Comparison of ENCODE assay signal across 6 worm cellular contexts in the genomic region with DNA sequence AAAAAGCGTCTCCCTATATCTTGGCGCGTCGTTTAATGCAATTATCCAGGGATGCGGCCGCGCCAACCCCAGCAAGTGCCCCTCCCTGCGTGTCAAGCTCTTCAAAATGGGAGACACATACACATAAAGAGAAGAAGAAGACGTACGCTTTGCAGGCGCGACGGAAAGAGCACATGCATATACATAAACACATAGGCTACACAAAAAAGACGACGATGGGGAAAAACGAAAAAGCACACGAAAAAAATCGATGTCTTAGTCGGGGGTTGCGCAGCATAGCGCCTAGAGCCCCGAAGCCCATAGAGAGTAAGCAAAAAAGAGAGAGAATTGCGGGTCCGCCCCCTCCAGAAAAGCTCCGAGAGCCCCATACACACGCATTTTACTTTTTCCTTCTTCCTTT.
TF ChIP-seq lines count a peak whose summit lies in the region.

Gene tpan-1, plus strand, starts transcription at position 398 of the 400 bp plus-strand sequence.

TF ChIP-seq in whole organism, L1 larva, 84 proteins besides CTCF, POLR2A, EP300 and RAD21 (continued from another document and continues in another):
- TF ChIP-seq dpl-1 (GFP tag; optimal IDR thresholded peaks at IDR 0.05; lab: Kevin White, UChicago) (peak in 1 of 3 experiments; percentile 27), skn-1 (tag; optimal IDR thresholded peaks at IDR 0.05; lab: Kevin White, UChicago) (peak; percentile 7), pax-3 (tag; optimal IDR thresholded peaks at IDR 0.05; lab: Kevin White, UChicago) (peak; percentile 25), nhr-20 (tag; optimal IDR thresholded peaks at IDR 0.05; lab: Kevin White, UChicago) (peak; percentile 7), egl-13 (tag; optimal IDR thresholded peaks at IDR 0.05; lab: Kevin White, UChicago) (peak; percentile 43), ces-1 (GFP tag; optimal IDR thresholded peaks at IDR 0.05; lab: Kevin White, UChicago) (peak; percentile 76), aha-1 (tag; optimal IDR thresholded peaks at IDR 0.05; lab: Kevin White, UChicago) (no peak), snu-23 (GFP tag; optimal IDR thresholded peaks at IDR 0.05; lab: Kevin White, UChicago) (peak; percentile 58), sptf-1 (tag; optimal IDR thresholded peaks at IDR 0.05; lab: Kevin White, UChicago) (no peak), nhr-28 (tag; optimal IDR thresholded peaks at IDR 0.05; lab: Kevin White, UChicago) (no peak), xbp-1 (tag; optimal IDR thresholded peaks at IDR 0.05; lab: Kevin White, UChicago) (peak; percentile 43), swsn-7 (tag; optimal IDR thresholded peaks at IDR 0.05; lab: Kevin White, UChicago) (peak; percentile 58), ceh-88 (GFP tag; IDR thresholded peaks at IDR 0.05; lab: Robert Waterston, UW) (0 out of 2 replicates have a peak, but pooled peaks have one; percentile 37), fkh-10 (GFP tag; optimal IDR thresholded peaks at IDR 0.05; lab: Kevin White, UChicago) (peak; percentile 82), ceh-82 (tag; optimal IDR thresholded peaks at IDR 0.05; lab: Kevin White, UChicago) (peak; percentile 7 to 81 (median 50)), irx-1 (tag; optimal IDR thresholded peaks at IDR 0.05; lab: Kevin White, UChicago) (peak; percentile 42), lin-13 (GFP tag; optimal IDR thresholded peaks at IDR 0.05; lab: Kevin White, UChicago) (no peak), pqm-1 (tag; optimal IDR thresholded peaks at IDR 0.05; lab: Kevin White, UChicago) (no peak), tbx-2 (tag; optimal IDR thresholded peaks at IDR 0.05; lab: Kevin White, UChicago) (peak; percentile 76), lin-35 (GFP tag; optimal IDR thresholded peaks at IDR 0.05; lab: Kevin White, UChicago) (peak in 1 of 2 experiments; percentile 45)

TF ChIP-seq in whole organism, L2 larva, 48 proteins besides CTCF, POLR2A, EP300 and RAD21 (continued from another document):
- peak; percentile 91 for TF ChIP-seq Y55F3AM.14 (GFP tag; optimal IDR thresholded peaks at IDR 0.05; lab: Kevin White, UChicago)
- TF ChIP-seq sem-4 (tag; optimal IDR thresholded peaks at IDR 0.05; lab: Kevin White, UChicago): peak; percentile 36
- no peak for TF ChIP-seq nhr-25 (tag; optimal IDR thresholded peaks at IDR 0.05; lab: Kevin White, UChicago)
- peak; percentile 16 for TF ChIP-seq egl-27 (tag; optimal IDR thresholded peaks at IDR 0.05; lab: Kevin White, UChicago)
- TF ChIP-seq crh-2 (tag; optimal IDR thresholded peaks at IDR 0.05; lab: Kevin White, UChicago): peak; percentile 76
- no peak for TF ChIP-seq aly-2 (tag; optimal IDR thresholded peaks at IDR 0.05; lab: Kevin White, UChicago)
- TF ChIP-seq lin-11 (tag; optimal IDR thresholded peaks at IDR 0.05; lab: Kevin White, UChicago): peak; percentile 75
- TF ChIP-seq sma-9 (GFP tag; optimal IDR thresholded peaks at IDR 0.05; lab: Kevin White, UChicago): no peak
- no peak for TF ChIP-seq sma-9 (tag; optimal IDR thresholded peaks at IDR 0.05; lab: Kevin White, UChicago)
- TF ChIP-seq nhr-77 (tag; optimal IDR thresholded peaks at IDR 0.05; lab: Kevin White, UChicago): no peak
- TF ChIP-seq lin-39 (tag; optimal IDR thresholded peaks at IDR 0.05; lab: Kevin White, UChicago): no peak
- TF ChIP-seq mdl-1 (tag; optimal IDR thresholded peaks at IDR 0.05; lab: Kevin White, UChicago): peak in 1 of 2 experiments; percentile 73
- TF ChIP-seq alr-1 (tag; optimal IDR thresholded peaks at IDR 0.05; lab: Kevin White, UChicago): no peak
- TF ChIP-seq mab-5 (tag; optimal IDR thresholded peaks at IDR 0.05; lab: Kevin White, UChicago): peak; percentile 22
- TF ChIP-seq R02D3.7 (tag; optimal IDR thresholded peaks at IDR 0.05; lab: Kevin White, UChicago): no peak
- peak; percentile 85 for TF ChIP-seq zag-1 (tag; optimal IDR thresholded peaks at IDR 0.05; lab: Kevin White, UChicago)

TF ChIP-seq in whole organism, L3 larva, 47 proteins besides CTCF, POLR2A, EP300 and RAD21 (continued from another document and continues in another):
- no peak for TF ChIP-seq egl-5 (tag; optimal IDR thresholded peaks at IDR 0.05; lab: Kevin White, UChicago)
- no peak for TF ChIP-seq egl-27 (tag; optimal IDR thresholded peaks at IDR 0.05; lab: Kevin White, UChicago)
- TF ChIP-seq ZK546.5 (tag; optimal IDR thresholded peaks at IDR 0.05; lab: Kevin White, UChicago): no peak
- no peak for TF ChIP-seq nhr-237 (tag; optimal IDR thresholded peaks at IDR 0.05; lab: Kevin White, UChicago)
- TF ChIP-seq mdl-1 (tag; optimal IDR thresholded peaks at IDR 0.05; lab: Kevin White, UChicago): peak; percentile 19
- TF ChIP-seq ztf-4 (tag; optimal IDR thresholded peaks at IDR 0.05; lab: Kevin White, UChicago): no peak
- TF ChIP-seq unc-62 (GFP tag; optimal IDR thresholded peaks at IDR 0.05; lab: Kevin White, UChicago): no peak
- TF ChIP-seq ama-1 (optimal IDR thresholded peaks at IDR 0.05; lab: Kevin White, UChicago): no peak
- no peak for TF ChIP-seq fkh-2 (tag; optimal IDR thresholded peaks at IDR 0.05; lab: Kevin White, UChicago)
- no peak for TF ChIP-seq nhr-43 (tag; optimal IDR thresholded peaks at IDR 0.05; lab: Kevin White, UChicago; ENCODE audit: poor library complexity, severe bottlenecking)
- peak; percentile 38 for TF ChIP-seq snpc-4 (tag; optimal IDR thresholded peaks at IDR 0.05; lab: Kevin White, UChicago)
- no peak for TF ChIP-seq elt-2 (tag; optimal IDR thresholded peaks at IDR 0.05; lab: Kevin White, UChicago)
- no peak for TF ChIP-seq lsy-12 (tag; optimal IDR thresholded peaks at IDR 0.05; lab: Kevin White, UChicago)
- no peak for TF ChIP-seq eor-1 (tag; optimal IDR thresholded peaks at IDR 0.05; lab: Kevin White, UChicago)
- peak; percentile 76 for TF ChIP-seq nfya-1 (tag; optimal IDR thresholded peaks at IDR 0.05; lab: Kevin White, UChicago; ENCODE audit: insufficient read depth)
- TF ChIP-seq daf-12 (tag; optimal IDR thresholded peaks at IDR 0.05; lab: Kevin White, UChicago): no peak
- TF ChIP-seq hmg-11 (tag; optimal IDR thresholded peaks at IDR 0.05; lab: Kevin White, UChicago): peak; percentile 29
- TF ChIP-seq nhr-23 (tag; optimal IDR thresholded peaks at IDR 0.05; lab: Kevin White, UChicago): no peak
- TF ChIP-seq pha-4 (tag; optimal IDR thresholded peaks at IDR 0.05; lab: Kevin White, UChicago): no peak
- no peak for TF ChIP-seq ceh-9 (tag; optimal IDR thresholded peaks at IDR 0.05; lab: Kevin White, UChicago)
- peak; percentile 79 for TF ChIP-seq lin-39 (tag; optimal IDR thresholded peaks at IDR 0.05; lab: Kevin White, UChicago)
- no peak for TF ChIP-seq mml-1 (tag; optimal IDR thresholded peaks at IDR 0.05; lab: Kevin White, UChicago)
- TF ChIP-seq sea-2 (GFP tag; optimal IDR thresholded peaks at IDR 0.05; lab: Kevin White, UChicago): no peak
- no peak for TF ChIP-seq nhr-77 (tag; optimal IDR thresholded peaks at IDR 0.05; lab: Kevin White, UChicago)
- TF ChIP-seq zag-1 (tag; optimal IDR thresholded peaks at IDR 0.05; lab: Kevin White, UChicago): no peak

TF ChIP-seq in whole organism, L4 larva, 104 proteins besides CTCF, POLR2A, EP300 and RAD21 (continued from another document and continues in another):
- TF ChIP-seq php-3 (GFP tag; IDR thresholded peaks at IDR 0.05; lab: Robert Waterston, UW) (no peak), dmd-6 (GFP tag; IDR thresholded peaks at IDR 0.05; lab: Robert Waterston, UW) (0 out of 2 replicates have a peak, but pooled peaks have one; percentile 20), mep-1 (tag; optimal IDR thresholded peaks at IDR 0.05; lab: Kevin White, UChicago) (peak; percentile 65), hmg-1.1 (GFP tag; IDR thresholded peaks at IDR 0.05; lab: Robert Waterston, UW) (peak; percentile 72), fkh-10 (GFP tag; optimal IDR thresholded peaks at IDR 0.05; lab: Kevin White, UChicago) (peak; percentile 53), T20F7.1 (GFP tag; optimal IDR thresholded peaks at IDR 0.05; lab: Kevin White, UChicago) (no peak), egl-43 (GFP tag; IDR thresholded peaks at IDR 0.05; lab: Robert Waterston, UW) (no peak), ces-1 (GFP tag; optimal IDR thresholded peaks at IDR 0.05; lab: Kevin White, UChicago) (peak; percentile 50), unc-62 (GFP tag; optimal IDR thresholded peaks at IDR 0.05 in 1 of 2; lab: Kevin White, UChicago) (peak in 1 of 2 experiments; percentile 85), unc-62 (tag; optimal IDR thresholded peaks at IDR 0.05; lab: Kevin White, UChicago) (no peak), mdl-1 (tag; optimal IDR thresholded peaks at IDR 0.05; lab: Kevin White, UChicago) (peak in 1 of 2 experiments; percentile 82), gei-8 (GFP tag; optimal IDR thresholded peaks at IDR 0.05; lab: Kevin White, UChicago) (no peak), nhr-41 (GFP tag; IDR thresholded peaks at IDR 0.05; lab: Robert Waterston, UW) (no peak), ctbp-1 (GFP tag; IDR thresholded peaks at IDR 0.05; lab: Robert Waterston, UW) (peak; percentile 82; the same call in 1 of the 2 replicates), nhr-237 (tag; optimal IDR thresholded peaks at IDR 0.05; lab: Kevin White, UChicago) (no peak), saeg-2 (GFP tag; IDR thresholded peaks at IDR 0.05; lab: Robert Waterston, UW) (peak; percentile 50; the same call in 1 of the 2 replicates), nhr-25 (tag; optimal IDR thresholded peaks at IDR 0.05; lab: Kevin White, UChicago; ENCODE audit: borderline replicate concordance, insufficient read depth) (no peak), dve-1 (tag; optimal IDR thresholded peaks at IDR 0.05; lab: Kevin White, UChicago; ENCODE audit: insufficient read depth) (no peak), nhr-42 (GFP tag; IDR thresholded peaks at IDR 0.05; lab: Robert Waterston, UW) (0 out of 2 replicates have a peak, but pooled peaks have one; percentile 20), lsy-2 (tag; optimal IDR thresholded peaks at IDR 0.05; lab: Kevin White, UChicago) (peak in 1 of 2 experiments; percentile 67), ceh-28 (tag; optimal IDR thresholded peaks at IDR 0.05; lab: Kevin White, UChicago) (no peak), D1046.2 (GFP tag; IDR thresholded peaks at IDR 0.05; lab: Robert Waterston, UW) (no peak), T26A8.4 (GFP tag; IDR thresholded peaks at IDR 0.05; lab: Robert Waterston, UW) (no peak)

TF ChIP-seq in whole organism, late embryonic, 69 proteins besides CTCF, POLR2A, EP300 and RAD21 (continued from another document and continues in another):
- TF ChIP-seq mec-3 (tag; optimal IDR thresholded peaks at IDR 0.05; lab: Kevin White, UChicago; ENCODE audit: borderline replicate concordance) (no peak), ttx-3 (tag; optimal IDR thresholded peaks at IDR 0.05; lab: Kevin White, UChicago) (no peak), F13H6.1 (tag; optimal IDR thresholded peaks at IDR 0.05; lab: Kevin White, UChicago) (no peak), ref-2 (tag; optimal IDR thresholded peaks at IDR 0.05; lab: Kevin White, UChicago) (peak; percentile 12), dve-1 (tag; optimal IDR thresholded peaks at IDR 0.05; lab: Kevin White, UChicago) (no peak), fax-1 (tag; optimal IDR thresholded peaks at IDR 0.05; lab: Kevin White, UChicago) (no peak), unc-55 (GFP tag; optimal IDR thresholded peaks at IDR 0.05; lab: Kevin White, UChicago) (no peak), pax-1 (tag; optimal IDR thresholded peaks at IDR 0.05; lab: Kevin White, UChicago) (no peak), pros-1 (tag; optimal IDR thresholded peaks at IDR 0.05; lab: Kevin White, UChicago) (no peak), sdc-2 (tag; optimal IDR thresholded peaks at IDR 0.05; lab: Kevin White, UChicago) (no peak), ceh-22 (tag; optimal IDR thresholded peaks at IDR 0.05; lab: Kevin White, UChicago) (no peak), pha-2 (tag; optimal IDR thresholded peaks at IDR 0.05; lab: Kevin White, UChicago) (no peak), lim-6 (tag; optimal IDR thresholded peaks at IDR 0.05; lab: Kevin White, UChicago) (no peak), C08G9.2 (tag; optimal IDR thresholded peaks at IDR 0.05; lab: Kevin White, UChicago) (peak; percentile 6), hlh-6 (tag; optimal IDR thresholded peaks at IDR 0.05; lab: Kevin White, UChicago) (no peak), ceh-18 (tag; optimal IDR thresholded peaks at IDR 0.05; lab: Kevin White, UChicago) (peak; percentile 24), hlh-8 (tag; optimal IDR thresholded peaks at IDR 0.05; lab: Kevin White, UChicago) (no peak), K02D7.2 (tag; optimal IDR thresholded peaks at IDR 0.05; lab: Kevin White, UChicago) (no peak), nfya-1 (tag; optimal IDR thresholded peaks at IDR 0.05; lab: Kevin White, UChicago) (peak; percentile 48), zip-5 (tag; optimal IDR thresholded peaks at IDR 0.05; lab: Kevin White, UChicago) (no peak), ceh-30 (tag; optimal IDR thresholded peaks at IDR 0.05; lab: Kevin White, UChicago) (no peak), lin-11 (tag; optimal IDR thresholded peaks at IDR 0.05; lab: Kevin White, UChicago) (no peak), ceh-24 (tag; optimal IDR thresholded peaks at IDR 0.05; lab: Kevin White, UChicago) (no peak), hlh-13 (GFP tag; optimal IDR thresholded peaks at IDR 0.05; lab: Kevin White, UChicago) (no peak), eyg-1 (tag; optimal IDR thresholded peaks at IDR 0.05; lab: Kevin White, UChicago) (no peak), elt-2 (tag; optimal IDR thresholded peaks at IDR 0.05; lab: Kevin White, UChicago) (no peak), ahr-1 (tag; optimal IDR thresholded peaks at IDR 0.05; lab: Kevin White, UChicago) (no peak), che-1 (tag; optimal IDR thresholded peaks at IDR 0.05; lab: Kevin White, UChicago) (no peak)

TF ChIP-seq in whole organism, young adult, 124 proteins besides CTCF, POLR2A, EP300 and RAD21 (continued from another document and continues in another):
- TF ChIP-seq T07F8.4 (tag; optimal IDR thresholded peaks at IDR 0.05; lab: Kevin White, UChicago): no peak
- no peak for TF ChIP-seq snpc-1.1 (tag; optimal IDR thresholded peaks at IDR 0.05; lab: Kevin White, UChicago; ENCODE audit: insufficient read depth)
- no peak; the same call in 1 of the 2 replicates for TF ChIP-seq K11D2.4 (GFP tag; IDR thresholded peaks at IDR 0.05; lab: Robert Waterston, UW)
- TF ChIP-seq lin-35 (GFP tag; optimal IDR thresholded peaks at IDR 0.05; lab: Kevin White, UChicago): no peak
- peak; percentile 34 for TF ChIP-seq lin-40 (tag; optimal IDR thresholded peaks at IDR 0.05; lab: Kevin White, UChicago)
- TF ChIP-seq F57C9.4 (tag; optimal IDR thresholded peaks at IDR 0.05; lab: Kevin White, UChicago): no peak
- TF ChIP-seq Y67H2A.10 (GFP tag; conservative IDR thresholded peaks at IDR 0.05; lab: Robert Waterston, UW): no peak
- no peak for TF ChIP-seq egl-44 (GFP tag; IDR thresholded peaks at IDR 0.05; lab: Robert Waterston, UW)
- TF ChIP-seq tbx-9 (tag; optimal IDR thresholded peaks at IDR 0.05; lab: Kevin White, UChicago; ENCODE audit: borderline replicate concordance): no peak
- no peak for TF ChIP-seq attf-5 (GFP tag; optimal IDR thresholded peaks at IDR 0.05; lab: Kevin White, UChicago)
- no peak for TF ChIP-seq sea-2 (GFP tag; IDR thresholded peaks at IDR 0.05; lab: Robert Waterston, UW)
- TF ChIP-seq pha-4 (tag; optimal IDR thresholded peaks at IDR 0.05; lab: Kevin White, UChicago): no peak
- TF ChIP-seq rcor-1 (GFP tag; IDR thresholded peaks at IDR 0.05; lab: Robert Waterston, UW): no peak
- TF ChIP-seq ztf-26 (tag; optimal IDR thresholded peaks at IDR 0.05; lab: Kevin White, UChicago): no peak
- no peak for TF ChIP-seq madf-8 (GFP tag; conservative IDR thresholded peaks at IDR 0.05; lab: Robert Waterston, UW)
- no peak for TF ChIP-seq athp-1 (tag; optimal IDR thresholded peaks at IDR 0.05; lab: Kevin White, UChicago)
- TF ChIP-seq cebp-1 (GFP tag; IDR thresholded peaks at IDR 0.05; lab: Robert Waterston, UW): no peak
- TF ChIP-seq cebp-1 (tag; optimal IDR thresholded peaks at IDR 0.05; lab: Kevin White, UChicago): peak; percentile 46
- TF ChIP-seq attf-3 (GFP tag; conservative IDR thresholded peaks at IDR 0.05; lab: Robert Waterston, UW): no peak
- no peak for TF ChIP-seq zim-3 (tag; optimal IDR thresholded peaks at IDR 0.05; lab: Kevin White, UChicago)
- TF ChIP-seq F55B11.4 (tag; optimal IDR thresholded peaks at IDR 0.05; lab: Kevin White, UChicago; ENCODE audit: borderline replicate concordance, insufficient read depth): no peak
- TF ChIP-seq madf-10 (tag; optimal IDR thresholded peaks at IDR 0.05; lab: Kevin White, UChicago): peak; percentile 90
- TF ChIP-seq ceh-58 (GFP tag; IDR thresholded peaks at IDR 0.05; lab: Robert Waterston, UW): no peak
- TF ChIP-seq snpc-4 (GFP tag; optimal IDR thresholded peaks at IDR 0.05; lab: Kevin White, UChicago): no peak
- TF ChIP-seq snpc-4 (tag; optimal IDR thresholded peaks at IDR 0.05; lab: Kevin White, UChicago): peak in 1 of 4 experiments; percentile 36
- TF ChIP-seq let-526 (GFP tag; IDR thresholded peaks at IDR 0.05; lab: Robert Waterston, UW): no peak
- TF ChIP-seq madf-3 (GFP tag; IDR thresholded peaks at IDR 0.05; lab: Robert Waterston, UW): no peak
- peak; percentile 14; the same call in 1 of the 2 replicates for TF ChIP-seq hmg-1.2 (GFP tag; IDR thresholded peaks at IDR 0.05; lab: Robert Waterston, UW)
- no peak for TF ChIP-seq F52B5.7 (tag; optimal IDR thresholded peaks at IDR 0.05; lab: Kevin White, UChicago)
- TF ChIP-seq nfya-2 (GFP tag; IDR thresholded peaks at IDR 0.05; lab: Robert Waterston, UW): no peak
